Worm (Caenorhabditis elegans): ENCODE measurements around the gene T04B2.8.

T04B2.8 gene

ce11 chrIV:10080816-10081215 lies 29.8 kb upstream of the T04B2.8 start, which contains the start of gene W01B6.6:
Gene W01B6.6, plus strand, starts transcription at chrIV:10081116.
- TF ChIP-seq unc-62 (GFP tag; optimal IDR thresholded peaks at IDR 0.05): no peak

ce11 chrIV:10078003-10078402 lies 27.0 kb upstream of the T04B2.8 start:
- TF ChIP-seq unc-98 (GFP tag; IDR thresholded peaks at IDR 0.05) (no peak), fkh-4 (tag; optimal IDR thresholded peaks at IDR 0.05; ENCODE audit: borderline replicate concordance) (no peak), isw-1 (GFP tag; IDR thresholded peaks at IDR 0.05) (no peak), pqm-1 (tag; optimal IDR thresholded peaks at IDR 0.05) (no peak), mef-2 (tag; optimal IDR thresholded peaks at IDR 0.05) (no peak), grh-1 (GFP tag; IDR thresholded peaks at IDR 0.05) (no peak), ztf-4 (tag; optimal IDR thresholded peaks at IDR 0.05) (no peak), lin-39 (tag; optimal IDR thresholded peaks at IDR 0.05) (no peak), lsy-2 (tag; optimal IDR thresholded peaks at IDR 0.05) (no peak), ceh-90 (tag; optimal IDR thresholded peaks at IDR 0.05) (no peak), elt-3 (tag; optimal IDR thresholded peaks at IDR 0.05) (no peak), mdl-1 (tag; optimal IDR thresholded peaks at IDR 0.05) (no peak), nhr-77 (tag; optimal IDR thresholded peaks at IDR 0.05) (no peak), elt-2 (tag; optimal IDR thresholded peaks at IDR 0.05) (no peak), blmp-1 (tag; optimal IDR thresholded peaks at IDR 0.05) (no peak)

ce11 chrIV:10075899-10076298 lies 24.9 kb upstream of the T04B2.8 start, which contains the start of gene W01B6.5:
Gene W01B6.5, plus strand, starts transcription at chrIV:10076199.
- no peak for TF ChIP-seq efl-1 (optimal IDR thresholded peaks at IDR 0.05)
- TF ChIP-seq efl-1 (GFP tag; optimal IDR thresholded peaks at IDR 0.05 in 1 of 2): peak in 1 of 2 experiments; percentile 40
- TF ChIP-seq rnt-1 (tag; optimal IDR thresholded peaks at IDR 0.05): no peak

ce11 chrIV:10075034-10075510 lies 24.1 kb upstream of the T04B2.8 start, which contains the start of the genes ttbk-4 and W01B6.4:
Gene ttbk-4, minus strand, starts transcription at chrIV:10075134.
Gene W01B6.4, plus strand, starts transcription at chrIV:10075460.
- TF ChIP-seq pag-3 (tag; optimal IDR thresholded peaks at IDR 0.05; ENCODE audit: borderline replicate concordance, insufficient read depth) (no peak), snu-23 (GFP tag; optimal IDR thresholded peaks at IDR 0.05) (no peak), sup-37 (GFP tag; optimal IDR thresholded peaks at IDR 0.05) (no peak), ceh-88 (GFP tag; IDR thresholded peaks at IDR 0.05) (no peak), mdl-1 (tag; optimal IDR thresholded peaks at IDR 0.05) (no peak), fkh-8 (tag; optimal IDR thresholded peaks at IDR 0.05) (no peak), ama-1 (optimal IDR thresholded peaks at IDR 0.05) (no peak), zag-1 (tag; optimal IDR thresholded peaks at IDR 0.05) (no peak), efl-1 (optimal IDR thresholded peaks at IDR 0.05) (no peak), efl-1 (GFP tag; optimal IDR thresholded peaks at IDR 0.05 in 1 of 2) (no peak), pqm-1 (tag; optimal IDR thresholded peaks at IDR 0.05) (no peak), nhr-76 (tag; optimal IDR thresholded peaks at IDR 0.05) (no peak), fos-1 (tag; optimal IDR thresholded peaks at IDR 0.05) (no peak), vab-15 (tag; optimal IDR thresholded peaks at IDR 0.05) (no peak), ztf-11 (tag; optimal IDR thresholded peaks at IDR 0.05) (no peak), xbp-1 (tag; optimal IDR thresholded peaks at IDR 0.05) (no peak), nhr-47 (tag; optimal IDR thresholded peaks at IDR 0.05) (no peak), ces-1 (GFP tag; optimal IDR thresholded peaks at IDR 0.05) (no peak), sox-4 (tag; optimal IDR thresholded peaks at IDR 0.05) (no peak), zip-4 (GFP tag; optimal IDR thresholded peaks at IDR 0.05) (no peak), blmp-1 (tag; optimal IDR thresholded peaks at IDR 0.05) (no peak)

ce11 chrIV:10072527-10072926 lies 21.5 kb upstream of the T04B2.8 start, which contains the start of gene W01B6.3:
Gene W01B6.3, minus strand, starts transcription at chrIV:10072627.
- TF ChIP-seq unc-62 (GFP tag; optimal IDR thresholded peaks at IDR 0.05): no peak
- no peak for TF ChIP-seq xbp-1 (tag; optimal IDR thresholded peaks at IDR 0.05)
- no peak for TF ChIP-seq lin-15B (tag; optimal IDR thresholded peaks at IDR 0.05)
- TF ChIP-seq nhr-76 (tag; optimal IDR thresholded peaks at IDR 0.05): no peak
- no peak for TF ChIP-seq fkh-8 (tag; optimal IDR thresholded peaks at IDR 0.05)
- TF ChIP-seq snu-23 (GFP tag; optimal IDR thresholded peaks at IDR 0.05): no peak
- no peak for TF ChIP-seq Y116A8C.19 (tag; optimal IDR thresholded peaks at IDR 0.05; ENCODE audit: borderline replicate concordance)

Data from whole organism, L1 larva.